Fruit fly (Drosophila melanogaster): ENCODE measurements at regions not wholly inside any gene's neighbourhood (a gene's known extent, or its start where the extent isn't known, plus 50 kb on each side); places are given as distances from the start of the nearest gene placed in this dataset.

- TF ChIP-seq zfh2 (GFP tag; optimal IDR thresholded peaks at IDR 0.05) (no peak), CG30431 (GFP tag; optimal IDR thresholded peaks at IDR 0.05) (no peak), CG11723 (GFP tag; optimal IDR thresholded peaks at IDR 0.05) (peak; percentile 92), nerfin-2 (GFP tag; IDR thresholded peaks at IDR 0.05; ENCODE audit: partially characterized antibody) (no peak), tio (GFP tag; optimal IDR thresholded peaks at IDR 0.05) (no peak), D (optimal IDR thresholded peaks at IDR 0.05) (no peak), D (GFP tag; optimal IDR thresholded peaks at IDR 0.05) (no peak), HLH4C (GFP tag; IDR thresholded peaks at IDR 0.05; ENCODE audit: partially characterized antibody) (no peak), CG17361 (GFP tag; IDR thresholded peaks at IDR 0.05) (peak; percentile 76), CG15696 (tag; optimal IDR thresholded peaks at IDR 0.05) (no peak), CG1832 (GFP tag; optimal IDR thresholded peaks at IDR 0.05) (no peak), CG3847 (GFP tag; IDR thresholded peaks at IDR 0.05) (no peak), CG17359 (tag; optimal IDR thresholded peaks at IDR 0.05) (no peak), mirr (GFP tag; optimal IDR thresholded peaks at IDR 0.05) (no peak), schlank (tag; optimal IDR thresholded peaks at IDR 0.05) (no peak), slp2 (GFP tag; optimal IDR thresholded peaks at IDR 0.05) (no peak), H2.0 (GFP tag; IDR thresholded peaks at IDR 0.05) (no peak), Lhr (GFP tag; optimal IDR thresholded peaks at IDR 0.05) (peak; percentile 78), trh (GFP tag; optimal IDR thresholded peaks at IDR 0.05) (no peak), Pdp1 (GFP tag; optimal IDR thresholded peaks at IDR 0.05) (no peak), CG17802 (tag; optimal IDR thresholded peaks at IDR 0.05) (peak; percentile 98), CG18619 (GFP tag; optimal IDR thresholded peaks at IDR 0.05) (no peak), ranshi (GFP tag; IDR thresholded peaks at IDR 0.05) (no peak), CG17829 (tag; optimal IDR thresholded peaks at IDR 0.05) (no peak), CG9817 (tag; optimal IDR thresholded peaks at IDR 0.05) (peak; percentile 29), Usf (GFP tag; optimal IDR thresholded peaks at IDR 0.05) (peak; percentile 17), tgo (GFP tag; IDR thresholded peaks at IDR 0.05) (no peak), dan (GFP tag; IDR thresholded peaks at IDR 0.05) (no peak), CG14441 (GFP tag; IDR thresholded peaks at IDR 0.05) (no peak), p53 (GFP tag; optimal IDR thresholded peaks at IDR 0.05) (no peak), abd-A (tag; optimal IDR thresholded peaks at IDR 0.05) (no peak), trem (tag; optimal IDR thresholded peaks at IDR 0.05) (no peak), Hey (tag; optimal IDR thresholded peaks at IDR 0.05) (no peak), HLH54F (GFP tag; optimal IDR thresholded peaks at IDR 0.05) (no peak), gro (GFP tag; optimal IDR thresholded peaks at IDR 0.05) (no peak), D19B (GFP tag; optimal IDR thresholded peaks at IDR 0.05) (peak; percentile 1), slbo (GFP tag; IDR thresholded peaks at IDR 0.05) (peak; percentile 67), Eip74EF (GFP tag; optimal IDR thresholded peaks at IDR 0.05) (peak in 1 of 2 experiments; percentile 89), gt (GFP tag; IDR thresholded peaks at IDR 0.05) (no peak), pnt (GFP tag; optimal IDR thresholded peaks at IDR 0.05) (no peak), CG8089 (GFP tag; optimal IDR thresholded peaks at IDR 0.05) (peak; percentile 68), Hand (GFP tag; optimal IDR thresholded peaks at IDR 0.05) (no peak), CG2199 (GFP tag; IDR thresholded peaks at IDR 0.05) (no peak), usp (GFP tag; optimal IDR thresholded peaks at IDR 0.05) (no peak), ems (GFP tag; optimal IDR thresholded peaks at IDR 0.05) (no peak), CG13287 (GFP tag; IDR thresholded peaks at IDR 0.05; ENCODE audit: partially characterized antibody) (no peak), gfzf (GFP tag; optimal IDR thresholded peaks at IDR 0.05) (peak; percentile 14), lilli (GFP tag; optimal IDR thresholded peaks at IDR 0.05) (no peak), pita (GFP tag; optimal IDR thresholded peaks at IDR 0.05) (no peak), CG1792 (GFP tag; optimal IDR thresholded peaks at IDR 0.05) (no peak)
Observed at dm6 chr3L:26013573-26014366, 201.8 kb upstream of the CG40160 start (continued).

All from whole organism, embryonic.